Worm (Caenorhabditis elegans): Measurements from ENCODE around the gene C29F7.1.

ce11 chrX:13364897-13365296 is 44.8 kb upstream of the C29F7.1 start, which contains the start of gene C49F8.1:
- TF ChIP-seq T22C8.4 (GFP tag; IDR thresholded peaks at IDR 0.05) (no peak), tab-1 (GFP tag; IDR thresholded peaks at IDR 0.05) (no peak), ztf-29 (GFP tag; IDR thresholded peaks at IDR 0.05) (no peak), med-1 (GFP tag; optimal IDR thresholded peaks at IDR 0.05; ENCODE audit: insufficient read depth) (no peak)
